Fruit fly (Drosophila melanogaster) whole organism, prepupa: ENCODE results near the gene Coq2.

ENCODE experiments used
- Blimp-1 ChIP-seq: fragments of 200-800 bp; sonication (Bioruptor generic); optimal IDR thresholded peaks from 3 replicates; lab custom pipeline; 2017; ENCODE audit warnings: missing biosample characterization, missing genetic modification characterization, mild to moderate bottlenecking, moderate library complexity, missing genetic modification reagents
- CG10631 ChIP-seq: fragments of 200-800 bp; sonication (Bioruptor generic); optimal IDR thresholded peaks from 2 replicates; lab custom pipeline; 2016; ENCODE audit warnings: missing biosample characterization, missing genetic modification characterization
- CG11762 ChIP-seq: fragments of 200-800 bp; sonication (Bioruptor generic); optimal IDR thresholded peaks from 3 replicates; lab custom pipeline; 2016; ENCODE audit warnings: missing biosample characterization, missing genetic modification characterization; ENCODE audit not compliant: insufficient read depth
- CG11902 ChIP-seq: fragments of 200-800 bp; sonication (Bioruptor generic); optimal IDR thresholded peaks from 3 replicates; lab custom pipeline; 2016; ENCODE audit warnings: missing biosample characterization, missing genetic modification characterization
- CG15336 ChIP-seq: fragments of 200-800 bp; sonication (Bioruptor generic); IDR thresholded peaks from 2 replicates; pipeline ENCODE4 v1.3.6; 2022; ENCODE audit warnings: missing biosample characterization, missing genetic modification characterization
- CG1621 ChIP-seq: fragments of 200-800 bp; sonication (Bioruptor generic); optimal IDR thresholded peaks from 3 replicates; lab custom pipeline; 2018; ENCODE audit warnings: missing biosample characterization, mild to moderate bottlenecking, missing genetic modification characterization
- CG32006 ChIP-seq: fragments of 200-800 bp; sonication (Bioruptor generic); optimal IDR thresholded peaks from 3 replicates; lab custom pipeline; 2017; ENCODE audit warnings: missing biosample characterization, mild to moderate bottlenecking, missing genetic modification characterization
- CG34406 ChIP-seq: fragments of 200-800 bp; sonication (Bioruptor generic); optimal IDR thresholded peaks from 3 replicates; lab custom pipeline; 2016; ENCODE audit warnings: missing biosample characterization, missing genetic modification characterization
- CG6276 ChIP-seq: fragments of 200-800 bp; sonication (Bioruptor generic); optimal IDR thresholded peaks from 2 replicates; lab custom pipeline; 2017; ENCODE audit warnings: missing biosample characterization, mild to moderate bottlenecking, missing genetic modification characterization
- CG6808 ChIP-seq: fragments of 200-800 bp; sonication (Bioruptor generic); optimal IDR thresholded peaks from 3 replicates; lab custom pipeline; 2017; ENCODE audit warnings: missing biosample characterization, missing genetic modification characterization, mild to moderate bottlenecking, moderate library complexity, missing genetic modification reagents
- CG8119 ChIP-seq: fragments of 200-800 bp; sonication (Bioruptor generic); IDR thresholded peaks from 3 replicates; pipeline ENCODE4 v1.3.6; 2022; ENCODE audit warnings: missing biosample characterization, missing genetic modification characterization
- CG8319 ChIP-seq: fragments of 200-800 bp; sonication (Bioruptor generic); optimal IDR thresholded peaks from 3 replicates; lab custom pipeline; 2016; ENCODE audit warnings: missing biosample characterization, missing genetic modification characterization
- Eip75B ChIP-seq: fragments of 200-800 bp; sonication (Bioruptor generic); optimal IDR thresholded peaks from 3 replicates; lab custom pipeline; 2016; ENCODE audit warnings: missing biosample characterization, missing genetic modification characterization
- Eip78C ChIP-seq: fragments of 200-800 bp; sonication (Bioruptor generic); peaks from one replicate; lab custom pipeline; 2016; ENCODE audit warnings: missing biosample characterization, missing genetic modification characterization
- Ets96B ChIP-seq: fragments of 200-800 bp; optimal IDR thresholded peaks from 2 replicates; lab custom pipeline; 2019; ENCODE audit warnings: missing biosample characterization, mild to moderate bottlenecking, missing genetic modification characterization, moderate library complexity
- Hr39 ChIP-seq: fragments of 200-800 bp; sonication (Bioruptor generic); optimal IDR thresholded peaks from 2 replicates; lab custom pipeline; 2016; ENCODE audit warnings: missing biosample characterization, missing genetic modification characterization
- Hr4 ChIP-seq: fragments of 200-800 bp; sonication (Bioruptor generic); optimal IDR thresholded peaks from 3 replicates; lab custom pipeline; 2016; ENCODE audit warnings: missing biosample characterization, missing genetic modification characterization
- Lpt ChIP-seq: fragments of 200-800 bp; sonication (Bioruptor generic); optimal IDR thresholded peaks from 3 replicates; lab custom pipeline; 2016; ENCODE audit warnings: missing biosample characterization, missing genetic modification characterization
- Met ChIP-seq: fragments of 200-800 bp; sonication (Bioruptor generic); optimal IDR thresholded peaks from 3 replicates; lab custom pipeline; 2016; ENCODE audit warnings: missing biosample characterization, missing genetic modification characterization
- Smox ChIP-seq: fragments of 200-800 bp; sonication (Bioruptor generic); optimal IDR thresholded peaks from 3 replicates; lab custom pipeline; 2016; ENCODE audit warnings: missing biosample characterization, missing genetic modification characterization
- Sox102F ChIP-seq: fragments of 200-800 bp; sonication (Bioruptor generic); optimal IDR thresholded peaks from 2 replicates; lab custom pipeline; 2016; ENCODE audit warnings: missing biosample characterization, mild to moderate bottlenecking, missing genetic modification characterization
- Sox15 ChIP-seq: fragments of 200-800 bp; sonication (Bioruptor generic); optimal IDR thresholded peaks from 3 replicates; lab custom pipeline; 2016; ENCODE audit warnings: missing biosample characterization, missing genetic modification characterization
- achi ChIP-seq: fragments of 200-800 bp; sonication (Bioruptor generic); optimal IDR thresholded peaks from 3 replicates; lab custom pipeline; 2016; ENCODE audit warnings: missing biosample characterization, missing genetic modification characterization
- cyc ChIP-seq: fragments of 200-800 bp; sonication (Bioruptor generic); optimal IDR thresholded peaks from 3 replicates; lab custom pipeline; 2016; ENCODE audit warnings: missing biosample characterization, missing genetic modification characterization
- dac ChIP-seq: fragments of 200-800 bp; sonication (Bioruptor generic); optimal IDR thresholded peaks from 2 replicates; lab custom pipeline; 2017; ENCODE audit warnings: missing biosample characterization, mild to moderate bottlenecking, missing genetic modification characterization
- dsx ChIP-seq: fragments of 200-800 bp; optimal IDR thresholded peaks from 3 replicates; lab custom pipeline; 2019; ENCODE audit warnings: missing biosample characterization, mild to moderate bottlenecking, missing genetic modification characterization, moderate library complexity; ENCODE audit not compliant: poor library complexity, severe bottlenecking
- esn ChIP-seq: fragments of 200-800 bp; sonication (Bioruptor generic); optimal IDR thresholded peaks from 2 replicates; lab custom pipeline; 2016; ENCODE audit warnings: missing biosample characterization, mild to moderate bottlenecking, missing genetic modification characterization, moderate library complexity
- fd59A ChIP-seq: fragments of 200-800 bp; sonication (Bioruptor generic); optimal IDR thresholded peaks from 2 replicates; lab custom pipeline; 2017; ENCODE audit warnings: missing biosample characterization, mild to moderate bottlenecking, missing genetic modification characterization, missing genetic modification reagents
- fd85E ChIP-seq: fragments of 200-800 bp; sonication (Bioruptor generic); optimal IDR thresholded peaks from 3 replicates; lab custom pipeline; 2016; ENCODE audit warnings: missing biosample characterization, missing genetic modification characterization
- fkh ChIP-seq: fragments of 200-800 bp; sonication (Bioruptor generic); optimal IDR thresholded peaks from 3 replicates; lab custom pipeline; 2017; ENCODE audit warnings: missing biosample characterization, mild to moderate bottlenecking, missing genetic modification characterization, moderate library complexity
- pdm3 ChIP-seq: fragments of 200-800 bp; sonication (Bioruptor generic); optimal IDR thresholded peaks from 3 replicates; lab custom pipeline; 2016; ENCODE audit warnings: missing biosample characterization, missing genetic modification characterization
- ss ChIP-seq, 2 experiments: fragments of 200-800 bp; sonication (Bioruptor generic); optimal IDR thresholded peaks; 2 replicates in 1 of 2; 3 replicates in 1 of 2; lab custom pipeline; 2017 to 2018; ENCODE audit warnings: mild to moderate bottlenecking in 2 of 2, missing biosample characterization in 2 of 2, missing genetic modification characterization in 2 of 2, moderate library complexity in 1 of 2
- topi ChIP-seq: fragments of 200-800 bp; sonication (Bioruptor generic); optimal IDR thresholded peaks from 3 replicates; lab custom pipeline; 2016; ENCODE audit warnings: missing biosample characterization, missing genetic modification characterization
- vri ChIP-seq: fragments of 200-800 bp; sonication (Bioruptor generic); optimal IDR thresholded peaks from 3 replicates; lab custom pipeline; 2016; ENCODE audit warnings: missing biosample characterization, mild to moderate bottlenecking, missing genetic modification characterization

The Coq2 gene

dm6 chr3R:8347279-8347678 lies 30.9 kb upstream of the Coq2 start, which contains the start of gene CG7352:
Gene CG7352, plus strand, starts transcription at chr3R:8347579.
- TF ChIP-seq dac (GFP tag; lab: Kevin White, UChicago) (no peak), fd85E (GFP tag; lab: Kevin White, UChicago) (no peak), CG8119 (no peak), Eip78C (GFP tag; lab: Kevin White, UChicago) (no peak), dsx (GFP tag; lab: Kevin White, UChicago) (no peak), CG15336 (GFP tag; lab: Robert Waterston, UW) (no peak), Smox (GFP tag; lab: Kevin White, UChicago) (no peak), Met (GFP tag; lab: Kevin White, UChicago) (no peak), CG6808 (GFP tag; lab: Kevin White, UChicago) (no peak), topi (GFP tag; lab: Kevin White, UChicago) (no peak), achi (GFP tag; lab: Kevin White, UChicago) (no peak), fd59A (GFP tag; lab: Kevin White, UChicago) (no peak), CG6276 (no peak), Sox102F (GFP tag; lab: Kevin White, UChicago) (no peak), CG8319 (GFP tag; lab: Kevin White, UChicago) (no peak)

- TF ChIP-seq Sox15 (GFP tag; lab: Kevin White, UChicago) = no peak
- no peak for TF ChIP-seq vri
- no peak for TF ChIP-seq CG32006
- no peak for TF ChIP-seq CG10631 (GFP tag; lab: Kevin White, UChicago)
- peak; percentile 82 for TF ChIP-seq Blimp-1 (GFP tag; lab: Kevin White, UChicago)
Observed at dm6 chr3R:8344174-8344573, 27.8 kb upstream of the Coq2 start, which contains the start of gene DppIII. Gene DppIII, plus strand, starts transcription at chr3R:8344400.

dm6 chr3R:8343251-8343744 lies 27.0 kb upstream of the Coq2 start, which contains the start of the genes PNKP and COX7AL:
Gene PNKP, minus strand, starts transcription at chr3R:8343516.
Gene COX7AL, plus strand, starts transcription at chr3R:8343669.
- no peak for TF ChIP-seq Lpt (GFP tag; lab: Kevin White, UChicago)
- no peak for TF ChIP-seq Smox (GFP tag; lab: Kevin White, UChicago)
- TF ChIP-seq vri = no peak
- TF ChIP-seq fkh (GFP tag; lab: Kevin White, UChicago) = peak; percentile 38
- TF ChIP-seq esn = no peak
- no peak for TF ChIP-seq achi (GFP tag; lab: Kevin White, UChicago)

dm6 chr3R:8340675-8341275 lies 24.4 kb upstream of the Coq2 start, which contains the start of the genes COX7A and Arl2:
Gene COX7A, minus strand, starts transcription at chr3R:8341043.
Gene Arl2, plus strand, starts transcription at chr3R:8341100.
- TF ChIP-seq Hr4 (GFP tag; lab: Kevin White, UChicago) = no peak
- no peak for TF ChIP-seq Hr39 (GFP tag; lab: Kevin White, UChicago)
- no peak for TF ChIP-seq Met (GFP tag; lab: Kevin White, UChicago)
- peak; percentile 99 for TF ChIP-seq achi (GFP tag; lab: Kevin White, UChicago)
- TF ChIP-seq CG11902 (GFP tag; lab: Kevin White, UChicago) = no peak
- no peak for TF ChIP-seq CG1621 (tag; lab: Kevin White, UChicago)
- TF ChIP-seq CG11762 (GFP tag; lab: Kevin White, UChicago) = no peak
- no peak for TF ChIP-seq dsx (GFP tag; lab: Kevin White, UChicago)
- TF ChIP-seq fkh (GFP tag; lab: Kevin White, UChicago) = peak; percentile 8
- no peak for TF ChIP-seq Ets96B (tag; lab: Kevin White, UChicago)
- peak; percentile 37 for TF ChIP-seq Eip78C (GFP tag; lab: Kevin White, UChicago)
- TF ChIP-seq pdm3 = no peak
- no peak for TF ChIP-seq CG8119
- no peak for TF ChIP-seq CG15336 (GFP tag; lab: Robert Waterston, UW)
- no peak for TF ChIP-seq CG34406 (GFP tag; lab: Kevin White, UChicago)
- TF ChIP-seq Smox (GFP tag; lab: Kevin White, UChicago) = no peak
- no peak for TF ChIP-seq ss (GFP tag; optimal IDR thresholded peaks at IDR 0.05; lab: Kevin White, UChicago)
- TF ChIP-seq cyc = no peak
- no peak for TF ChIP-seq Eip75B (GFP tag; lab: Kevin White, UChicago)
